Fruit fly (Drosophila melanogaster) whole organism: ENCODE data around the gene Gnmt.

Experiments used
- CG8478 ChIP-seq: fragments of >200 bp; optimal IDR thresholded peaks from 2 replicates; lab custom pipeline; 2018; ENCODE audit warnings: inconsistent platforms
- EcR ChIP-seq, 2 experiments: fragments of >200 bp; optimal IDR thresholded peaks; 2 replicates each; lab custom pipeline; 2017; ENCODE audit warnings: missing biosample characterization in 2 of 2, missing genetic modification characterization in 2 of 2, missing genetic modification reagents in 2 of 2
- psq ChIP-seq: fragments of >200 bp; optimal IDR thresholded peaks from 2 replicates; lab custom pipeline; 2017
- usp ChIP-seq: fragments of >200 bp; optimal IDR thresholded peaks from 2 replicates; lab custom pipeline; 2017; ENCODE audit warnings: missing biosample characterization, missing genetic modification characterization, mixed read lengths

- no peak for TF ChIP-seq usp (GFP tag; lab: Kevin White, UChicago)
- TF ChIP-seq CG8478 (lab: Kevin White, UChicago) = peak; percentile 9
- TF ChIP-seq psq (lab: Kevin White, UChicago) = no peak
- TF ChIP-seq EcR (GFP tag; optimal IDR thresholded peaks at IDR 0.05; lab: Kevin White, UChicago) = no peak
Measured at dm6 chr3R:12628395-12628928, 45.9 kb upstream of the Gnmt start.
